Worm (Caenorhabditis elegans) whole organism, L4 larva: ENCODE results near the gene cln-3.3.

ENCODE experiments used
- R02D3.7 ChIP-seq: fragments of 150-350 bp; sonication (generic microtip); optimal IDR thresholded peaks from 3 replicates; lab custom pipeline; 2014; ENCODE audit warnings: missing biosample characterization, missing genetic modification characterization
- T20F7.1 ChIP-seq: fragments of 200-800 bp; sonication (Bioruptor generic); optimal IDR thresholded peaks from 2 replicates; lab custom pipeline; 2018; ENCODE audit warnings: mild to moderate bottlenecking, missing genetic modification characterization, missing compliant biosample characterization
- Y105C5A.15 ChIP-seq: fragments of 200-800 bp; sonication (Bioruptor generic); IDR thresholded peaks from 2 replicates; pipeline ENCODE4 v1.3.6; 2022; ENCODE audit warnings: missing genetic modification characterization, missing compliant biosample characterization
- ZK546.5 ChIP-seq, 2 experiments: sonication (generic microtip); optimal IDR thresholded peaks; 2 replicates each; lab custom pipeline; 2017; ENCODE audit warnings: missing biosample characterization in 2 of 2, missing genetic modification characterization in 2 of 2
- aly-2 ChIP-seq: sonication (generic microtip); optimal IDR thresholded peaks from 2 replicates; lab custom pipeline; 2018; ENCODE audit warnings: missing biosample characterization, missing genetic modification characterization
- ceh-20 ChIP-seq: fragments of 200-800 bp; sonication (Bioruptor generic); IDR thresholded peaks from 2 replicates; pipeline ENCODE4 v1.3.6; 2022; ENCODE audit warnings: missing genetic modification reagents, missing genetic modification characterization, missing compliant biosample characterization
- ces-1 ChIP-seq: fragments of 150-350 bp; sonication (generic microtip); optimal IDR thresholded peaks from 4 replicates; lab custom pipeline; 2014; ENCODE audit warnings: missing biosample characterization, missing genetic modification reagents, missing genetic modification characterization
- cey-2 ChIP-seq: sonication (generic microtip); optimal IDR thresholded peaks from 3 replicates; lab custom pipeline; 2017; ENCODE audit warnings: missing genetic modification characterization, mild to moderate bottlenecking, missing compliant biosample characterization, antibody characterized with exemption, borderline replicate concordance; ENCODE audit not compliant: insufficient read depth
- daf-16 ChIP-seq, 3 experiments: sonication (generic microtip); optimal IDR thresholded peaks; 2 replicates each; lab custom pipeline; 2016 to 2017; ENCODE audit warnings: missing genetic modification characterization in 3 of 3, missing genetic modification reagents in 3 of 3, mild to moderate bottlenecking in 2 of 3, missing compliant biosample characterization in 2 of 3, missing biosample characterization in 1 of 3, moderate library complexity in 1 of 3
- dmd-6 ChIP-seq: fragments of 200-800 bp; sonication (Bioruptor generic); IDR thresholded peaks from 2 replicates; pipeline ENCODE4 v1.3.6; 2022; ENCODE audit warnings: missing genetic modification reagents, missing genetic modification characterization, missing compliant biosample characterization
- dmd-8 ChIP-seq: fragments of 200-800 bp; sonication (Bioruptor generic); IDR thresholded peaks from 2 replicates; pipeline ENCODE4 v1.3.6; 2022; ENCODE audit warnings: missing genetic modification characterization, missing compliant biosample characterization
- dpl-1 ChIP-seq: fragments of 150-350 bp; optimal IDR thresholded peaks from 2 replicates; lab custom pipeline; 2014; ENCODE audit warnings: missing biosample characterization, missing genetic modification reagents, missing genetic modification characterization
- duxl-1 ChIP-seq: sonication (generic microtip); optimal IDR thresholded peaks from 2 replicates; lab custom pipeline; 2016; ENCODE audit warnings: mild to moderate bottlenecking, missing genetic modification characterization, moderate library complexity, missing compliant biosample characterization; ENCODE audit not compliant: poor library complexity
- egl-27 ChIP-seq: sonication (generic microtip); optimal IDR thresholded peaks from 3 replicates; lab custom pipeline; 2017; ENCODE audit warnings: missing biosample characterization, missing genetic modification reagents, missing genetic modification characterization
- egl-43 ChIP-seq: fragments of 200-800 bp; sonication (Bioruptor generic); IDR thresholded peaks from 2 replicates; pipeline ENCODE4 v1.3.6; 2022; ENCODE audit warnings: missing genetic modification reagents, missing genetic modification characterization, missing compliant biosample characterization
- fkh-10 ChIP-seq: fragments of 150-350 bp; optimal IDR thresholded peaks from 2 replicates; lab custom pipeline; 2014; ENCODE audit warnings: missing biosample characterization, missing genetic modification reagents, missing genetic modification characterization
- hif-1 ChIP-seq, 2 experiments: sonication (generic microtip); optimal IDR thresholded peaks; 2 replicates each; lab custom pipeline; 2016 to 2017; ENCODE audit warnings: missing compliant biosample characterization in 2 of 2, missing genetic modification characterization in 2 of 2, missing genetic modification reagents in 2 of 2, missing genotype in 2 of 2, mild to moderate bottlenecking in 1 of 2
- hlh-30 ChIP-seq: sonication (generic microtip); optimal IDR thresholded peaks from 2 replicates; lab custom pipeline; 2017; ENCODE audit warnings: antibody characterized with exemption, mild to moderate bottlenecking, missing genetic modification characterization, missing compliant biosample characterization; ENCODE audit not compliant: insufficient read depth
- hmg-1.1 ChIP-seq: fragments of 200-800 bp; sonication (Bioruptor generic); IDR thresholded peaks from 2 replicates; pipeline ENCODE4 v1.3.6; 2022; ENCODE audit warnings: missing genetic modification reagents, missing genetic modification characterization, missing compliant biosample characterization
- jun-1 ChIP-seq: fragments of 150-350 bp; optimal IDR thresholded peaks from 2 replicates; lab custom pipeline; 2014; ENCODE audit warnings: missing biosample characterization, missing genetic modification reagents, missing genetic modification characterization
- lim-7 ChIP-seq: fragments of 200-800 bp; sonication (Bioruptor generic); IDR thresholded peaks from 2 replicates; pipeline ENCODE4 v1.3.6; 2022; ENCODE audit warnings: missing genetic modification characterization, missing compliant biosample characterization
- lin-1 ChIP-seq: fragments of 200-800 bp; sonication (Bioruptor generic); IDR thresholded peaks from 2 replicates; pipeline ENCODE4 v1.3.6; 2022; ENCODE audit warnings: missing genetic modification reagents, missing genetic modification characterization, missing compliant biosample characterization
- lin-15B ChIP-seq: fragments of 150-350 bp; sonication (generic microtip); optimal IDR thresholded peaks from 3 replicates; lab custom pipeline; 2014; ENCODE audit warnings: missing biosample characterization, missing genetic modification characterization
- lin-39 ChIP-seq: fragments of 150-350 bp; optimal IDR thresholded peaks from 2 replicates; lab custom pipeline; 2014; ENCODE audit warnings: missing biosample characterization, missing genetic modification reagents, missing genetic modification characterization
- lsy-2 ChIP-seq, 2 experiments: fragments of 150-350 bp in 1 of 2; sonication (generic microtip) in 1 of 2; optimal IDR thresholded peaks; 2 replicates each; lab custom pipeline; 2014 to 2017; ENCODE audit warnings: missing biosample characterization in 2 of 2, missing genetic modification characterization in 2 of 2
- madf-5 ChIP-seq, 2 experiments: fragments of 200-800 bp; sonication (Bioruptor generic); IDR thresholded peaks; 2 replicates each; pipeline ENCODE4 v1.3.6; 2022; ENCODE audit warnings: missing compliant biosample characterization in 2 of 2, missing genetic modification characterization in 2 of 2
- madf-9 ChIP-seq: fragments of 200-800 bp; sonication (Bioruptor generic); conservative IDR thresholded peaks from 2 replicates; pipeline ENCODE4 v1.3.6; 2022; ENCODE audit warnings: missing genetic modification reagents, missing genetic modification characterization, missing compliant biosample characterization
- mdt-29 ChIP-seq: fragments of 200-800 bp; sonication (Bioruptor generic); IDR thresholded peaks from 2 replicates; pipeline ENCODE4 v1.3.6; 2022; ENCODE audit warnings: missing genetic modification reagents, missing genetic modification characterization, missing compliant biosample characterization
- mes-2 ChIP-seq: sonication (generic microtip); optimal IDR thresholded peaks from 2 replicates; lab custom pipeline; 2016; ENCODE audit warnings: missing genotype, mild to moderate bottlenecking, missing genetic modification characterization, missing compliant biosample characterization; ENCODE audit not compliant: poor library complexity, severe bottlenecking
- mxl-2 ChIP-seq: fragments of 200-800 bp; sonication (Bioruptor generic); conservative IDR thresholded peaks from 2 replicates; pipeline ENCODE4 v1.3.6; 2022; ENCODE audit warnings: missing genetic modification reagents, missing genetic modification characterization, missing compliant biosample characterization
- mxl-3 ChIP-seq: fragments of 200-800 bp; sonication (Bioruptor generic); optimal IDR thresholded peaks from 2 replicates; lab custom pipeline; 2018; ENCODE audit warnings: mild to moderate bottlenecking, missing genetic modification characterization, missing compliant biosample characterization
- nhr-102 ChIP-seq: sonication (generic microtip); optimal IDR thresholded peaks from 2 replicates; lab custom pipeline; 2016; ENCODE audit warnings: mild to moderate bottlenecking, missing genetic modification characterization, moderate library complexity, missing compliant biosample characterization
- nhr-11 ChIP-seq: fragments of 150-350 bp; optimal IDR thresholded peaks from 2 replicates; lab custom pipeline; 2014; ENCODE audit warnings: missing biosample characterization, missing genetic modification characterization
- nhr-237 ChIP-seq: sonication (generic microtip); optimal IDR thresholded peaks from 2 replicates; lab custom pipeline; 2017; ENCODE audit warnings: missing biosample characterization, missing genetic modification characterization
- nhr-25 ChIP-seq: sonication (generic microtip); optimal IDR thresholded peaks from 2 replicates; lab custom pipeline; 2017; ENCODE audit warnings: missing genetic modification characterization, mild to moderate bottlenecking, missing compliant biosample characterization, antibody characterized with exemption, moderate library complexity, borderline replicate concordance; ENCODE audit not compliant: insufficient read depth
- nhr-28 ChIP-seq: fragments of 150-350 bp; optimal IDR thresholded peaks from 2 replicates; lab custom pipeline; 2014; ENCODE audit warnings: missing biosample characterization, missing genetic modification characterization
- nhr-48 ChIP-seq: sonication (generic microtip); optimal IDR thresholded peaks from 2 replicates; lab custom pipeline; 2016; ENCODE audit warnings: mild to moderate bottlenecking, missing genetic modification characterization, missing compliant biosample characterization
- nhr-6 ChIP-seq: fragments of 150-350 bp; optimal IDR thresholded peaks from 2 replicates; lab custom pipeline; 2014; ENCODE audit warnings: missing biosample characterization, missing genetic modification characterization
- nhr-76 ChIP-seq: fragments of 150-350 bp; optimal IDR thresholded peaks from 2 replicates; lab custom pipeline; 2014; ENCODE audit warnings: missing biosample characterization, missing genetic modification characterization
- rbr-2 ChIP-seq: sonication (generic microtip); optimal IDR thresholded peaks from 2 replicates; lab custom pipeline; 2016; ENCODE audit warnings: missing genotype, missing genetic modification characterization, missing compliant biosample characterization
- skn-1 ChIP-seq: fragments of 150-350 bp; optimal IDR thresholded peaks from 2 replicates; lab custom pipeline; 2014; ENCODE audit warnings: missing biosample characterization, missing genetic modification characterization
- tag-97 ChIP-seq: fragments of 200-800 bp; sonication (Bioruptor generic); IDR thresholded peaks from 2 replicates; pipeline ENCODE4 v1.3.6; 2022; ENCODE audit warnings: missing genetic modification characterization, missing compliant biosample characterization
- unc-39 ChIP-seq: sonication (generic microtip); optimal IDR thresholded peaks from 2 replicates; lab custom pipeline; 2017; ENCODE audit warnings: missing biosample characterization, missing genetic modification characterization
- vab-7 ChIP-seq: fragments of 200-800 bp; sonication (Bioruptor generic); IDR thresholded peaks from 2 replicates; pipeline ENCODE4 v1.3.6; 2022; ENCODE audit warnings: missing genetic modification reagents, missing genetic modification characterization, missing compliant biosample characterization
- zfp-2 ChIP-seq: sonication (generic microtip); optimal IDR thresholded peaks from 2 replicates; lab custom pipeline; 2016; ENCODE audit warnings: mild to moderate bottlenecking, missing genetic modification characterization, missing compliant biosample characterization
- zfp-3 ChIP-seq: fragments of 200-800 bp; sonication (Bioruptor generic); conservative IDR thresholded peaks from 2 replicates; pipeline ENCODE4 v1.3.6; 2022; ENCODE audit warnings: missing genetic modification reagents, missing genetic modification characterization, missing compliant biosample characterization

The cln-3.3 gene

DNA sequence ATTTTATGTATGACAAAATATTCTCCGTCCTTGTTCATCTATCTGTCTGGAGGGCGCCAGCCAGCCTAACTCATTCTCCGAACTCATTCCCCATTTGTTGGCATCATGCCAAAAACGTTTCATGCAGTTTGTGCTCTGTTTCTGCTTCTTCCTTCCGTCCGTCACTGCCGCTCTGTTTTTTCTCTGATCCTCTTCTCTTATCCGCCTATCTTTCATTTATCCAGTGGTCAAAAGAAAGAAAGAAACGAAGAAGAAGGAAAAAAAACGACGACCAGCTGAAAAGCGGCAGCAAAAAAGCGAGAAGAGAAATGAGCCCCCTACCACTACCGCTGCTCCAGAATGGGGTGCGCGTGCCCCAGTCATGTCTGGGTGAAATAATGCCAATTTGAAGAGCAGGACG, 19.8 kb upstream of the cln-3.3 start (continued):
- TF ChIP-seq cey-2 = no peak
- TF ChIP-seq nhr-237 = no peak
- TF ChIP-seq tag-97 = no peak
- TF ChIP-seq egl-27 (tag; lab: Kevin White, UChicago) = no peak
- TF ChIP-seq hmg-1.1 = peak; percentile 46; the same call in 1 of the 2 replicates
- TF ChIP-seq lin-39 (tag; lab: Kevin White, UChicago) = no peak
- TF ChIP-seq fkh-10 = no peak
- no peak for TF ChIP-seq nhr-76 (tag; lab: Kevin White, UChicago)
- no peak for TF ChIP-seq mxl-2
- no peak for TF ChIP-seq dmd-8 (GFP tag; lab: Robert Waterston, UW)
- no peak for TF ChIP-seq T20F7.1 (GFP tag; lab: Kevin White, UChicago)
- TF ChIP-seq R02D3.7 (tag; lab: Kevin White, UChicago) = no peak
- peak in 1 of 2 experiments; percentile 28 for TF ChIP-seq lsy-2 (tag; optimal IDR thresholded peaks at IDR 0.05; lab: Kevin White, UChicago)
- TF ChIP-seq madf-9 (GFP tag; lab: Robert Waterston, UW) = no peak
- TF ChIP-seq mes-2 (tag; lab: Kevin White, UChicago) = peak; percentile 10
- TF ChIP-seq hlh-30 (tag; lab: Kevin White, UChicago) = peak; percentile 62
- no peak for TF ChIP-seq ZK546.5 (tag; optimal IDR thresholded peaks at IDR 0.05; lab: Kevin White, UChicago)
- TF ChIP-seq mdt-29 = no peak
- peak in 1 of 2 experiments; percentile 4 for TF ChIP-seq hif-1 (tag; optimal IDR thresholded peaks at IDR 0.05; lab: Kevin White, UChicago)
- no peak for TF ChIP-seq aly-2 (tag; lab: Kevin White, UChicago)
- TF ChIP-seq duxl-1 (tag; lab: Kevin White, UChicago) = peak; percentile 3
- TF ChIP-seq skn-1 (tag; lab: Kevin White, UChicago) = no peak
- TF ChIP-seq ceh-20 (GFP tag; lab: Robert Waterston, UW) = no peak
- TF ChIP-seq rbr-2 (tag; lab: Kevin White, UChicago) = peak; percentile 8
- TF ChIP-seq nhr-48 = peak; percentile 10
- TF ChIP-seq lin-1 (GFP tag; lab: Robert Waterston, UW) = no peak
- 0 out of 2 replicates have a peak, but pooled peaks have one; percentile 45 for TF ChIP-seq egl-43
- TF ChIP-seq vab-7 (GFP tag; lab: Robert Waterston, UW) = no peak
- no peak for TF ChIP-seq nhr-102 (tag; lab: Kevin White, UChicago)
- no peak for TF ChIP-seq madf-5 (GFP tag; IDR thresholded peaks at IDR 0.05; lab: Robert Waterston, UW)
- TF ChIP-seq mxl-3 (GFP tag; lab: Kevin White, UChicago) = no peak
- no peak for TF ChIP-seq zfp-2 (tag; lab: Kevin White, UChicago)
- TF ChIP-seq nhr-6 (tag; lab: Kevin White, UChicago) = no peak
- no peak for TF ChIP-seq nhr-28 (tag; lab: Kevin White, UChicago)

- TF ChIP-seq dmd-6 = 0 out of 2 replicates have a peak, but pooled peaks have one; percentile 9
- TF ChIP-seq hif-1 (tag; optimal IDR thresholded peaks at IDR 0.05; lab: Kevin White, UChicago) = no peak
These were observed 17.1 kb upstream of the cln-3.3 start, which contains the start of gene ZC190.4 for ce11 chrV:8665765-8666164. Gene ZC190.4 (plus strand): TSS chrV:8666065.

ce11 chrV:8667230-8668021, 15.4 kb upstream of the cln-3.3 start:
- TF ChIP-seq nhr-11 (peak; percentile 10), lin-15B (tag; lab: Kevin White, UChicago) (no peak), zfp-3 (no peak), vab-7 (GFP tag; lab: Robert Waterston, UW) (no peak), dpl-1 (GFP tag; lab: Kevin White, UChicago) (no peak), fkh-10 (no peak), unc-39 (tag; lab: Kevin White, UChicago) (no peak), lin-39 (tag; lab: Kevin White, UChicago) (no peak), ces-1 (GFP tag; lab: Kevin White, UChicago) (no peak), jun-1 (tag; lab: Kevin White, UChicago) (no peak), daf-16 (GFP tag; optimal IDR thresholded peaks at IDR 0.05; lab: Kevin White, UChicago) (peak in 1 of 2 experiments; percentile 39), daf-16 (tag; optimal IDR thresholded peaks at IDR 0.05; lab: Kevin White, UChicago) (no peak), nhr-25 (tag; lab: Kevin White, UChicago) (no peak), dmd-8 (GFP tag; lab: Robert Waterston, UW) (no peak), lim-7 (GFP tag; lab: Robert Waterston, UW) (no peak), Y105C5A.15 (GFP tag; lab: Robert Waterston, UW) (no peak), hlh-30 (tag; lab: Kevin White, UChicago) (peak; percentile 34), egl-43 (no peak)
